Fruit fly (Drosophila melanogaster) S2 (cell line): ENCODE results near the gene CG33258.

Source experiments
- CG8478 ChIP-seq: fragments of >200 bp; optimal IDR thresholded peaks from 2 replicates; lab custom pipeline; 2018
- CTCF ChIP-seq, 2 experiments: fragments of >200 bp; optimal IDR thresholded peaks; 2 replicates each; lab custom pipeline; 2018

DNA sequence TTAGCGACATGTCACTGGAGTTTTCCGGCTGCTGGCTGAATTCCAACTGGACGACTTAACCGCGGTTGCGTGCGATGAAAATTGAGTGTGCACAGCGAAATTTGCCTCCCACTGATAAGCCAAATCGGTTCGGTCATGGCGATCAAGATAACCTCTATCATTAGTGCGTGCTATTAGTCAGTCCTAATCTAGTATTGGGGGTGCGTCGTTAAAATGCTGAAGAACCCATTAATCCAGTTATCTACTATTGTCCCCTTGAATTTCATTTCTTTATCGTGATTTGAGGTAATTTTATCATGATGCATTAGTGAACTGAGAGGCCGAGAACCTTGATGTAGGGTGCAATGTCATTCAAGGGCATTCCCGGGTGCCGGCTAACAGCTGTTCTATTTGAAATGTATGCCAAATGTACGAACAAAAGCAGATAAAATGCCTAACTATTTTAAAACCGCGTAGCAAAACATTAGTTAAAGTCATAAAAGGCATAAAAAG is 46.2 kb downstream of the CG33258 start, which contains the start of gene Pgm1:
- TF ChIP-seq CG8478 = no peak
- no peak for TF ChIP-seq CTCF (optimal IDR thresholded peaks at IDR 0.05; lab: Kevin White, UChicago)
